Worm (Caenorhabditis elegans): ENCODE results near the gene F54C9.9.

Gene F54C9.9

DNA sequence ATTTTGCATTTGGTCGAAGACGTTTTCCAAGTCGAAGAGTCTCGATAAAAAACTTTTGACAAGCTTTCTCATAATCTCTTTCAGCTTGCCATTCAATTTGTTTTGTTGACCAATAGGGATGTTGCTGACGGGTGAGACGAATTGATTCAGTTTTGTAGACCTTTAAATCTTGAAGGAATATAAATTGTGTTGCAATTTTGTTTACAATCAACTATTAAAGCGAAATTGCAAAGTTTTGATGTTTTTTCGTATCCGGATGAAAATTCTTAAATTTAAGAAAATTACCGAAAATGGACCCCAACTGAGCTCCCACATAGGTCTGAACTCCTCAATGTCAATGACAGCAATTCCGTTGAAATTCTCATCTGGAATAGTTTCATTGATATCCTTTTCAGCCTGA, 38.3 kb downstream of the F54C9.9 start:
- TF ChIP-seq dao-5 (tag; optimal IDR thresholded peaks at IDR 0.05), result no peak
- no peak for TF ChIP-seq him-1 (tag; optimal IDR thresholded peaks at IDR 0.05)
- no peak for TF ChIP-seq W03F9.2 (tag; optimal IDR thresholded peaks at IDR 0.05)

DNA sequence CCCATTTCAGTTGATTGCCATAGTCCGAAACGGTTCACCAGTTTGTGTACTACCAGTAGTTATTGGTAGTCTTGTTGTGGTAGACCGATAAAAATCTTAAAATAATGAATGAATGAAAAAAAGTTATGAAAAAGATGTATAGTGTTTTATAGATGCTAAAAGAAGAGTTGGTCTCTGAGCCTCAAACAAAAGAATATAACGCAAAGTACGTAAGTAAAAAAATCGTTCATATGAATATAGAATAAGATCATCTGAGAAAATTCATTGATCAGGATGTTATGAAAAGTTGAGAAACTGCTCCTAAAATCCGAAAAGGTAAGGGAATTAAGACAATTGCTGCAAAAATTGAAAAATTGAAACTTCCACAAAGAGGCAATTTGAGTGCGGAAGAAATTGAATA, 39.7 kb downstream of the F54C9.9 start, which contains the start of gene chhy-1:
TSS of gene chhy-1 (minus strand) at position 101 of the 400 bp plus-strand sequence.
- no peak for TF ChIP-seq dao-5 (tag; optimal IDR thresholded peaks at IDR 0.05)

DNA sequence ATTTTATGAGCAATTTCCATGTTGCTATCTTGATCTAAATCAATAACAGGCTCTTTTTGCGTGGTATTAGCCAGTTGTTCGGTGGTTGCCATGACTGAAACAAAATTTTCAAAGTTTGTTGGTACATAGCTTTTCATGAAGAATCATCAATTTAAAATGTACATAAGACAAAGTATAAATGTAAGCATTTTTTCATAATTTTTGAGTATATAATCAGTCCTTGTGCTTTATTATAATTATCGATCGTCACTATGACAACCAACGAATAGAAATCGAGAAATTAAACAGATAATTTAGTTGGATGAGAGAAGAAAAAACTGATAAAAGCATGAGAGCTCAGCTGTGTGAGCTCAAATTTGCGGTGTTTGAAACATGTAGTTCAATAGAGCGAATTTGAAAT, 44.0 kb downstream of the F54C9.9 start, which contains the start of gene T22C8.3:
TSS of gene T22C8.3 (minus strand) at position 101 of the 400 bp plus-strand sequence.
- TF ChIP-seq dao-5 (tag; optimal IDR thresholded peaks at IDR 0.05) (no peak), W03F9.2 (tag; optimal IDR thresholded peaks at IDR 0.05) (no peak), him-1 (tag; optimal IDR thresholded peaks at IDR 0.05) (no peak)

- TF ChIP-seq dao-5 (tag; optimal IDR thresholded peaks at IDR 0.05) (no peak), him-1 (tag; optimal IDR thresholded peaks at IDR 0.05) (no peak), W03F9.2 (tag; optimal IDR thresholded peaks at IDR 0.05) (no peak)
Measured at ce11 chrII:8623396-8623795, 45.5 kb downstream of the F54C9.9 start, which contains the start of gene T22C8.4. Gene T22C8.4, minus strand, starts transcription at chrII:8623496.

ce11 chrII:8625163-8625562, 47.3 kb downstream of the F54C9.9 start, which contains the start of gene sptf-2:
Gene sptf-2, plus strand, starts transcription at chrII:8625459.
- TF ChIP-seq him-1 (tag; optimal IDR thresholded peaks at IDR 0.05), result no peak
- TF ChIP-seq W03F9.2 (tag; optimal IDR thresholded peaks at IDR 0.05), result no peak
- no peak for TF ChIP-seq dao-5 (tag; optimal IDR thresholded peaks at IDR 0.05)

DNA sequence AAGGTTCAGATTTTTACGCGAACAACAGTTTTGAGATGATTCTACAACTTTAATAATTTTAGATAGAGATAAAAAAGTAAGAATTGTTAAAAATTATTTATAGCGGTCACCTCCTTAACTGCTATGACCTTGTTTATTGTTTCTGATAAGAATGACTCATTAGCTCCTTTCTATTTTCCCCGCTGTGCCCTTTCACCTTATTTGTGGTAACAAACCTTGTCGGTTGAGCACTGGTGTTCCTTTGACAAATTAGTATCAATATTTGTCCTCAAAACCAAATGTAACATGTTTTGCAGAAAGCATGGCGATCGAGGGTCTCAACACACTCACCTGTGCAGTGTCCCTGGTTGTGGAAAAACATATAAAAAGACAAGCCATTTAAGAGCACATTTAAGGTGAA, 48.7 kb downstream of the F54C9.9 start:
- TF ChIP-seq dao-5 (tag; optimal IDR thresholded peaks at IDR 0.05) (no peak), W03F9.2 (tag; optimal IDR thresholded peaks at IDR 0.05) (no peak), him-1 (tag; optimal IDR thresholded peaks at IDR 0.05) (no peak)

DNA sequence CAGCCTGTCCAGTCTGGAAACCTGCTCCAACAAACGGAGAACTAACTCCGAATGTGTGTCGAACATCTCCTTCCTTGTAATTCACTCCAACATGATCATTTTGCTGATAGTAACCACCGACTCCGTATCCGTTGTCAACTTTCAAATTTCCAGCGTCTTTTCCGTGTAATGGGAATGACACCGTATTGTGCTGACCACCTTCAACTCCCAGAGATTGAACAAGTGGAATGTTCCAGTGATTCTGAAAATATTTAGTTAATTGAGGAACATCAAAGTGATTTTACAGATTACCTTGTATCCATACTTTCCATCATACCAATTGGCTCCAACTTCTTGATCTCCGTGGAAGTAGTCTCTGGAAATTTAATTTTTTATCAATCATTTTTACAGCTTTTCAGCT, 50.1 kb downstream of the F54C9.9 start:
- TF ChIP-seq W03F9.2 (tag; optimal IDR thresholded peaks at IDR 0.05) (no peak), dao-5 (tag; optimal IDR thresholded peaks at IDR 0.05) (no peak), him-1 (tag; optimal IDR thresholded peaks at IDR 0.05) (no peak)

DNA sequence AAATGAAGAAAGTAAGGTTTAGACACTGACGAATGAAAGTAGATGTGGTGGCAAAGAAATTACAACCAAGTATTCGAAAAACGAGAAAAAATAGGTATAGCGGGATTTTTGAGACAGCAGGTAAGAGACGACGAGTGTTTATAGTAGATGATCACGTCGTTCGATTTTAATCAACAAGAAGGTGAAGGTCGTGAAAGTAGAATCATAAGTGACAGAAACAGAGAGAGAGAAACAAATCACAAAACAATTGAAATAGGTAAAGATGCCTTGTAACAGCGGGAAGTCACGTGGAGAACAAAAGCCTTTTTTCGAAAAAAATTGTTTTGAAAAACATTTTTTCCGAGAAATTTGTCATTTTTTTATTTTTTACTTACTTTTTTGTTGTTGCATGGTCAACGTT, 52.2 kb downstream of the F54C9.9 start, which contains the start of gene T22C8.6:
TSS of gene T22C8.6 (minus strand) at position 194 of the 400 bp plus-strand sequence.
- TF ChIP-seq him-1 (tag; optimal IDR thresholded peaks at IDR 0.05) (no peak), dao-5 (tag; optimal IDR thresholded peaks at IDR 0.05) (no peak), W03F9.2 (tag; optimal IDR thresholded peaks at IDR 0.05) (no peak)
